Worm (Caenorhabditis elegans) whole organism, L4 larva: Measurements from ENCODE around the gene C08B6.18.

ENCODE experiments used
- D1046.2 ChIP-seq: fragments of 200-800 bp; sonication (Bioruptor generic); IDR thresholded peaks from 2 replicates; pipeline ENCODE4 v1.3.6; 2022; ENCODE audit warnings: missing genetic modification characterization, missing compliant biosample characterization
- R02D3.7 ChIP-seq: fragments of 150-350 bp; sonication (generic microtip); optimal IDR thresholded peaks from 3 replicates; lab custom pipeline; 2014; ENCODE audit warnings: missing biosample characterization, missing genetic modification characterization
- lsy-2 ChIP-seq, 2 experiments: fragments of 150-350 bp in 1 of 2; sonication (generic microtip) in 1 of 2; optimal IDR thresholded peaks; 2 replicates each; lab custom pipeline; 2014 to 2017; ENCODE audit warnings: missing biosample characterization in 2 of 2, missing genetic modification characterization in 2 of 2
- mdt-29 ChIP-seq: fragments of 200-800 bp; sonication (Bioruptor generic); IDR thresholded peaks from 2 replicates; pipeline ENCODE4 v1.3.6; 2022; ENCODE audit warnings: missing genetic modification reagents, missing genetic modification characterization, missing compliant biosample characterization
- snpc-1.2 ChIP-seq: fragments of 200-800 bp; sonication (Bioruptor generic); IDR thresholded peaks from 2 replicates; pipeline ENCODE4 v1.3.6; 2022; ENCODE audit warnings: missing genetic modification reagents, missing genetic modification characterization, missing compliant biosample characterization

DNA sequence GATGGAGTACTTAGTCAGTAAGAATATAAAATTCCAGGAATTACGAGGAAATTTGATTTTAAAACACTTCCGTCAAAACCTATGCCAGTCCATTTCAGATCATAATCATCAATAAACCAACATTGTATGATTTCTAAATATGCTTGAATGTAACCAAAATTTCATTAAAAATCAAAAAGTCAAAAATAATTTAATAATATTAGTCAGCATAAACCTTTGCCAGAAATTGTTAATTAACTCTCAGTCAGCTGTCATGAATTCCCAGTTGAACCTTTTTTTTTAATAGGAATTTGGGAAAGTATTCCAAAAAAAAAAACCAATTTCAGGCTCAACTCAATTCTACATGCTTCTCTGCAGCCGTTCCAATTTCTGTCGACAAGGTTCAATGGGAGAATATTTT, 14.4 kb upstream of the C08B6.18 start, which contains the start of gene srsx-26:
- TF ChIP-seq D1046.2 (GFP tag; lab: Robert Waterston, UW) (no peak), R02D3.7 (tag; lab: Kevin White, UChicago) (no peak), snpc-1.2 (GFP tag; lab: Robert Waterston, UW) (no peak), mdt-29 (no peak), lsy-2 (tag; optimal IDR thresholded peaks at IDR 0.05; lab: Kevin White, UChicago) (no peak)
